Fruit fly (Drosophila melanogaster) whole organism, embryonic: ENCODE results near the gene CG42397.
A peak's percentile ranks its signal among the peaks of the same experiment; 100 is the strongest.

Experiments
- CG10209 ChIP-seq: fragments of 200-800 bp; sonication (Bioruptor generic); optimal IDR thresholded peaks from 3 replicates; lab custom pipeline; 2017; ENCODE audit warnings: missing biosample characterization, mild to moderate bottlenecking, missing genetic modification characterization, missing genetic modification reagents
- CG14050 ChIP-seq: fragments of 200-800 bp; sonication (Bioruptor generic); IDR thresholded peaks from 3 replicates; pipeline ENCODE4 v1.3.6; 2022; ENCODE audit warnings: missing biosample characterization, missing genetic modification characterization
- CG14441 ChIP-seq: fragments of 200-800 bp; sonication (Bioruptor generic); IDR thresholded peaks from 2 replicates; pipeline ENCODE4 v1.3.6; 2022; ENCODE audit warnings: missing biosample characterization, missing genetic modification characterization
- CG15601 ChIP-seq: fragments of 200-800 bp; sonication (Bioruptor generic); optimal IDR thresholded peaks from 3 replicates; lab custom pipeline; 2019; ENCODE audit warnings: missing biosample characterization, mild to moderate bottlenecking, missing genetic modification characterization, moderate library complexity
- CG15696 ChIP-seq: fragments of 200-800 bp; sonication (Bioruptor generic); optimal IDR thresholded peaks from 2 replicates; lab custom pipeline; 2019; ENCODE audit warnings: missing biosample characterization, mild to moderate bottlenecking, missing genetic modification characterization, moderate library complexity
- CG17385 ChIP-seq: fragments of 200-800 bp; sonication (Bioruptor generic); optimal IDR thresholded peaks from 3 replicates; lab custom pipeline; 2018; ENCODE audit warnings: missing biosample characterization, mild to moderate bottlenecking, missing genetic modification characterization
- CG2129 ChIP-seq: fragments of 200-800 bp; sonication (Bioruptor generic); IDR thresholded peaks from 2 replicates; pipeline ENCODE4 v1.3.6; 2022; ENCODE audit warnings: missing biosample characterization, missing genetic modification characterization; ENCODE audit not compliant: partially characterized antibody
- CG2678 ChIP-seq: fragments of 200-800 bp; sonication (Bioruptor generic); optimal IDR thresholded peaks from 3 replicates; lab custom pipeline; 2019; ENCODE audit warnings: missing biosample characterization, mild to moderate bottlenecking, missing genetic modification characterization, moderate library complexity
- CG31365 ChIP-seq: fragments of 200-800 bp; sonication (Bioruptor generic); optimal IDR thresholded peaks from 2 replicates; lab custom pipeline; 2018; ENCODE audit warnings: missing biosample characterization, mild to moderate bottlenecking, missing genetic modification characterization
- CG4328 ChIP-seq: fragments of 200-800 bp; sonication (Bioruptor generic); optimal IDR thresholded peaks from 3 replicates; lab custom pipeline; 2017; ENCODE audit warnings: missing biosample characterization, missing genetic modification reagents, missing genetic modification characterization
- CG4424 ChIP-seq: fragments of 200-800 bp; sonication (Bioruptor generic); optimal IDR thresholded peaks from 3 replicates; lab custom pipeline; 2016; ENCODE audit warnings: missing biosample characterization, missing genetic modification characterization
- CG4730 ChIP-seq: fragments of 200-800 bp; sonication (Bioruptor generic); IDR thresholded peaks from 2 replicates; pipeline ENCODE4 v1.3.6; 2022; ENCODE audit warnings: missing biosample characterization, missing genetic modification characterization
- CG6654 ChIP-seq: fragments of 200-800 bp; sonication (Bioruptor generic); optimal IDR thresholded peaks from 2 replicates; lab custom pipeline; 2017; ENCODE audit warnings: missing biosample characterization, mild to moderate bottlenecking, missing genetic modification characterization
- CG7372 ChIP-seq: fragments of 200-800 bp; sonication (Bioruptor generic); IDR thresholded peaks from 2 replicates; pipeline ENCODE4 v1.3.6; 2022; ENCODE audit warnings: missing biosample characterization, missing genetic modification characterization
- CG7745 ChIP-seq: fragments of 200-800 bp; sonication (Bioruptor generic); optimal IDR thresholded peaks from 2 replicates; lab custom pipeline; 2018; ENCODE audit warnings: missing biosample characterization, mild to moderate bottlenecking, missing genetic modification characterization, moderate library complexity
- CG8290 ChIP-seq, 3 experiments: fragments of 200-800 bp; sonication (Bioruptor generic); optimal IDR thresholded peaks; 2 replicates each; lab custom pipeline; 2016 to 2019; ENCODE audit warnings: missing biosample characterization in 3 of 3, missing genetic modification characterization in 3 of 3, mild to moderate bottlenecking in 2 of 3, moderate library complexity in 1 of 3
- CG9876 ChIP-seq: fragments of 200-800 bp; sonication (Bioruptor generic); optimal IDR thresholded peaks from 2 replicates; lab custom pipeline; 2016; ENCODE audit warnings: missing biosample characterization, missing genetic modification characterization
- CHES-1-like ChIP-seq: fragments of 200-800 bp; sonication (Bioruptor generic); optimal IDR thresholded peaks from 2 replicates; lab custom pipeline; 2016; ENCODE audit warnings: missing biosample characterization, missing genetic modification characterization
- CoRest ChIP-seq: fragments of 200-800 bp; sonication (Bioruptor generic); optimal IDR thresholded peaks from 3 replicates; lab custom pipeline; 2018; ENCODE audit warnings: missing biosample characterization, mild to moderate bottlenecking, missing genetic modification characterization, moderate library complexity
- Dp ChIP-seq: fragments of 200-800 bp; sonication (Bioruptor generic); optimal IDR thresholded peaks from 2 replicates; lab custom pipeline; 2018; ENCODE audit warnings: missing biosample characterization, mild to moderate bottlenecking, missing genetic modification characterization, moderate library complexity
- Drgx ChIP-seq: fragments of 200-800 bp; sonication (Bioruptor generic); IDR thresholded peaks from 2 replicates; pipeline ENCODE4 v1.3.6; 2022; ENCODE audit warnings: missing biosample characterization, missing genetic modification characterization
- Elba2 ChIP-seq: fragments of 200-800 bp; sonication (Bioruptor generic); optimal IDR thresholded peaks from 3 replicates; lab custom pipeline; 2016; ENCODE audit warnings: missing biosample characterization, missing genetic modification characterization
- Kr ChIP-seq: fragments of 200-800 bp; sonication (Bioruptor generic); optimal IDR thresholded peaks from 2 replicates; lab custom pipeline; 2017; ENCODE audit warnings: missing biosample characterization, mild to moderate bottlenecking, missing genetic modification characterization
- MBD-R2 ChIP-seq: fragments of 200-800 bp; sonication (Bioruptor generic); IDR thresholded peaks from 2 replicates; pipeline ENCODE4 v1.3.6; 2022; ENCODE audit warnings: missing biosample characterization, missing genetic modification characterization
- Mad ChIP-seq: fragments of 200-800 bp; sonication (Bioruptor generic); optimal IDR thresholded peaks from 2 replicates; lab custom pipeline; 2016; ENCODE audit warnings: missing biosample characterization, missing genetic modification characterization
- Med ChIP-seq: fragments of 200-800 bp; sonication (Bioruptor generic); peaks from one replicate; lab custom pipeline; 2016; ENCODE audit warnings: missing biosample characterization, missing genetic modification characterization, mild to moderate bottlenecking, inconsistent platforms, moderate library complexity
- Mes4 ChIP-seq: fragments of 200-800 bp; sonication (Bioruptor generic); optimal IDR thresholded peaks from 2 replicates; lab custom pipeline; 2016; ENCODE audit warnings: missing biosample characterization, missing genetic modification characterization
- Nf-YA ChIP-seq: fragments of 200-800 bp; sonication (Bioruptor generic); IDR thresholded peaks from 2 replicates; pipeline ENCODE4 v1.3.6; 2022; ENCODE audit warnings: missing biosample characterization, missing genetic modification characterization
- Oaz ChIP-seq: fragments of 200-800 bp; sonication (Bioruptor generic); IDR thresholded peaks from 2 replicates; pipeline ENCODE4 v1.3.6; 2022; ENCODE audit warnings: missing biosample characterization, missing genetic modification characterization
- YL-1 ChIP-seq: fragments of 200-800 bp; sonication (Bioruptor generic); optimal IDR thresholded peaks from 3 replicates; lab custom pipeline; 2017; ENCODE audit warnings: missing biosample characterization, mild to moderate bottlenecking, missing genetic modification characterization
- aop ChIP-seq: fragments of 200-800 bp; sonication (Bioruptor generic); IDR thresholded peaks from 2 replicates; pipeline ENCODE4 v1.3.6; 2022; ENCODE audit warnings: missing biosample characterization, missing genetic modification characterization
- bowl ChIP-seq: fragments of 200-800 bp; sonication (Bioruptor generic); IDR thresholded peaks from 2 replicates; pipeline ENCODE4 v1.3.6; 2022; ENCODE audit warnings: missing biosample characterization, missing genetic modification characterization
- cad ChIP-seq: fragments of >200 bp; optimal IDR thresholded peaks from 2 replicates; lab custom pipeline; 2017; ENCODE audit warnings: missing biosample characterization, missing genetic modification characterization
- crol ChIP-seq: fragments of 200-800 bp; sonication (Bioruptor generic); IDR thresholded peaks from 2 replicates; pipeline ENCODE4 v1.3.6; 2022; ENCODE audit warnings: missing biosample characterization, missing genetic modification characterization
- emc ChIP-seq: fragments of 200-800 bp; sonication (Bioruptor generic); optimal IDR thresholded peaks from 2 replicates; lab custom pipeline; 2016; ENCODE audit warnings: missing biosample characterization, missing genetic modification characterization
- exex ChIP-seq: fragments of 200-800 bp; sonication (Bioruptor generic); optimal IDR thresholded peaks from 4 replicates; lab custom pipeline; 2018; ENCODE audit warnings: missing biosample characterization, mild to moderate bottlenecking, missing genetic modification characterization, moderate library complexity
- eyg ChIP-seq: fragments of 200-800 bp; sonication (Bioruptor generic); optimal IDR thresholded peaks from 3 replicates; lab custom pipeline; 2016; ENCODE audit warnings: missing biosample characterization, missing genetic modification characterization
- fd102C ChIP-seq: fragments of 200-800 bp; sonication (Bioruptor generic); optimal IDR thresholded peaks from 2 replicates; lab custom pipeline; 2018; ENCODE audit warnings: missing biosample characterization, mild to moderate bottlenecking, missing genetic modification characterization, moderate library complexity
- jigr1 ChIP-seq: fragments of 200-800 bp; sonication (Bioruptor generic); IDR thresholded peaks from 3 replicates; pipeline ENCODE4 v1.3.6; 2022; ENCODE audit warnings: missing biosample characterization, missing genetic modification characterization
- jumu ChIP-seq: fragments of 200-800 bp; sonication (Bioruptor generic); optimal IDR thresholded peaks from 3 replicates; lab custom pipeline; 2016; ENCODE audit warnings: missing biosample characterization, missing genetic modification characterization
- maf-S ChIP-seq: fragments of 200-800 bp; sonication (Bioruptor generic); optimal IDR thresholded peaks from 2 replicates; lab custom pipeline; 2016; ENCODE audit warnings: missing biosample characterization, missing genetic modification characterization
- nom ChIP-seq: fragments of 200-800 bp; sonication (Bioruptor generic); optimal IDR thresholded peaks from 2 replicates; lab custom pipeline; 2017; ENCODE audit warnings: missing biosample characterization, missing genetic modification characterization, mild to moderate bottlenecking, moderate library complexity, missing genetic modification reagents
- pan ChIP-seq, 4 experiments: fragments of >200 bp in 3 of 4; fragments of 200-800 bp in 1 of 4; sonication (Bioruptor generic) in 1 of 4; optimal IDR thresholded peaks in 3 of 4; IDR thresholded peaks in 1 of 4; 2 replicates each; pipeline versions ENCODE4 v1.3.6 to Lab custom; 2017 to 2022; ENCODE audit warnings: missing biosample characterization in 2 of 4, missing genetic modification characterization in 2 of 4, mixed read lengths in 1 of 4
- pzg ChIP-seq: fragments of 200-800 bp; sonication (Bioruptor generic); optimal IDR thresholded peaks from 3 replicates; lab custom pipeline; 2018; ENCODE audit warnings: missing biosample characterization, mild to moderate bottlenecking, missing genetic modification characterization, moderate library complexity
- run ChIP-seq: fragments of 200-800 bp; sonication (Bioruptor generic); optimal IDR thresholded peaks from 3 replicates; lab custom pipeline; 2018; ENCODE audit warnings: missing biosample characterization, mild to moderate bottlenecking, missing genetic modification characterization
- sisA ChIP-seq: fragments of 200-800 bp; sonication (Bioruptor generic); IDR thresholded peaks from 2 replicates; pipeline ENCODE4 v1.3.6; 2022; ENCODE audit warnings: missing biosample characterization, missing genetic modification characterization
- tup ChIP-seq: fragments of 200-800 bp; sonication (Bioruptor generic); optimal IDR thresholded peaks from 2 replicates; lab custom pipeline; 2016; ENCODE audit warnings: missing biosample characterization, mild to moderate bottlenecking, missing genetic modification characterization, moderate library complexity
- unpg ChIP-seq: fragments of 200-800 bp; sonication (Bioruptor generic); optimal IDR thresholded peaks from 3 replicates; lab custom pipeline; 2018; ENCODE audit warnings: missing biosample characterization, mild to moderate bottlenecking, missing genetic modification characterization, moderate library complexity

CG42397 gene

dm6 chr3L:12002321-12003248, 29.0 kb upstream of the CG42397 start, which contains the start of the genes Pop2 and CG6928 (continued):
- peak; percentile 92 for TF ChIP-seq CHES-1-like (GFP tag; lab: Kevin White, UChicago)
- no peak for TF ChIP-seq Kr
- TF ChIP-seq Mes4 (GFP tag; lab: Kevin White, UChicago) = peak; percentile 70
- TF ChIP-seq aop (GFP tag; lab: Robert Waterston, UW) = no peak
- TF ChIP-seq CG7372 (GFP tag; lab: Robert Waterston, UW) = peak; percentile 78
- TF ChIP-seq CG4424 (GFP tag; lab: Kevin White, UChicago) = peak; percentile 65
- peak; percentile 66 for TF ChIP-seq CG14441 (GFP tag; lab: Robert Waterston, UW)
- peak; percentile 37 for TF ChIP-seq CG15696 (tag; lab: Kevin White, UChicago)
- no peak for TF ChIP-seq nom
- peak; percentile 9 for TF ChIP-seq CG31365 (tag; lab: Kevin White, UChicago)
- no peak; the same call in 1 of the 2 replicates for TF ChIP-seq Nf-YA (GFP tag; lab: Robert Waterston, UW)
- TF ChIP-seq emc = peak; percentile 72
- TF ChIP-seq pan (optimal IDR thresholded peaks at IDR 0.05; lab: Kevin White, UChicago) = no peak
- peak in 1 of 2 experiments; percentile 34 for TF ChIP-seq pan (GFP tag; optimal IDR thresholded peaks at IDR 0.05 in 1 of 2, IDR thresholded peaks at IDR 0.05 in 1 of 2)
- TF ChIP-seq bowl (GFP tag; lab: Robert Waterston, UW) = no peak
- peak; percentile 98 for TF ChIP-seq Med (GFP tag; lab: Kevin White, UChicago)
- TF ChIP-seq exex (tag; lab: Kevin White, UChicago) = no peak
- TF ChIP-seq Elba2 (GFP tag; lab: Kevin White, UChicago) = no peak
- TF ChIP-seq unpg (GFP tag; lab: Kevin White, UChicago) = peak; percentile 58
- no peak for TF ChIP-seq Oaz (GFP tag; lab: Robert Waterston, UW)
- TF ChIP-seq eyg (GFP tag; lab: Kevin White, UChicago) = peak; percentile 60
- peak; percentile 58 for TF ChIP-seq CG2129
- TF ChIP-seq sisA (GFP tag; lab: Robert Waterston, UW) = peak; percentile 74
- TF ChIP-seq CG8290 (GFP tag; optimal IDR thresholded peaks at IDR 0.05; lab: Kevin White, UChicago) = peak; percentile 74
- no peak for TF ChIP-seq CG8290 (tag; optimal IDR thresholded peaks at IDR 0.05; lab: Kevin White, UChicago)
- TF ChIP-seq CG6654 (GFP tag; lab: Kevin White, UChicago) = peak; percentile 14
- no peak for TF ChIP-seq cad (GFP tag; lab: Kevin White, UChicago)
- TF ChIP-seq MBD-R2 = peak; percentile 94
- TF ChIP-seq pzg = peak; percentile 88
- TF ChIP-seq maf-S (GFP tag; lab: Kevin White, UChicago) = peak; percentile 82
- TF ChIP-seq CG10209 (GFP tag; lab: Kevin White, UChicago) = peak; percentile 60
- TF ChIP-seq CG4730 = peak; percentile 49; the same call in 1 of the 2 replicates
- TF ChIP-seq CG17385 = peak; percentile 31
- peak; percentile 96 for TF ChIP-seq crol
- TF ChIP-seq tup (GFP tag; lab: Kevin White, UChicago) = peak; percentile 55
- no peak for TF ChIP-seq CG7745 (tag; lab: Kevin White, UChicago)
- TF ChIP-seq CoRest (tag; lab: Kevin White, UChicago) = peak; percentile 81
- TF ChIP-seq CG4328 (GFP tag; lab: Kevin White, UChicago) = peak; percentile 12
- no peak for TF ChIP-seq jigr1 (GFP tag; lab: Robert Waterston, UW)
- no peak for TF ChIP-seq run (tag; lab: Kevin White, UChicago)
- no peak for TF ChIP-seq Drgx (GFP tag; lab: Robert Waterston, UW)
- peak; percentile 79 for TF ChIP-seq CG9876 (GFP tag; lab: Kevin White, UChicago)
- peak; percentile 67 for TF ChIP-seq Dp (GFP tag; lab: Kevin White, UChicago)
- peak; percentile 82 for TF ChIP-seq YL-1 (GFP tag; lab: Kevin White, UChicago)
- TF ChIP-seq fd102C (GFP tag; lab: Kevin White, UChicago) = no peak
- TF ChIP-seq CG2678 (tag; lab: Kevin White, UChicago) = no peak
- TF ChIP-seq CG15601 (tag; lab: Kevin White, UChicago) = peak; percentile 73
- TF ChIP-seq CG14050 (GFP tag; lab: Robert Waterston, UW) = peak; percentile 66; the same call in 2 of the 3 replicates
- peak; percentile 84 for TF ChIP-seq jumu (GFP tag; lab: Kevin White, UChicago)
- TF ChIP-seq Mad = peak; percentile 82
